Worm (Caenorhabditis elegans) whole organism, L4 larva: ENCODE results near the gene Y22D7AL.16.
A peak's percentile ranks its signal among the peaks of the same experiment; 100 is the strongest.

Experiments used
- D1046.2 ChIP-seq: fragments of 200-800 bp; sonication (Bioruptor generic); IDR thresholded peaks from 2 replicates; pipeline ENCODE4 v1.3.6; 2022; ENCODE audit warnings: missing genetic modification characterization, missing compliant biosample characterization
- F26F4.8 ChIP-seq: fragments of 200-800 bp; sonication (Bioruptor generic); conservative IDR thresholded peaks from 2 replicates; pipeline ENCODE4 v1.3.6; 2022; ENCODE audit warnings: missing genetic modification characterization, missing compliant biosample characterization
- F44E2.7 ChIP-seq: fragments of 200-800 bp; sonication (Bioruptor generic); IDR thresholded peaks from 2 replicates; pipeline ENCODE4 v2.1.2; 2022; ENCODE audit warnings: missing genetic modification characterization, missing compliant biosample characterization
- T26A8.4 ChIP-seq: fragments of 200-800 bp; sonication (Bioruptor generic); IDR thresholded peaks from 2 replicates; pipeline ENCODE4 v1.3.6; 2022; ENCODE audit warnings: missing genetic modification characterization, missing compliant biosample characterization
- Y48G9A.11 ChIP-seq: fragments of 200-800 bp; sonication (Bioruptor generic); IDR thresholded peaks from 2 replicates; pipeline ENCODE4 v1.3.6; 2022; ENCODE audit warnings: missing genetic modification reagents, missing genetic modification characterization, missing compliant biosample characterization
- ZK337.2 ChIP-seq: fragments of 200-800 bp; sonication (Bioruptor generic); IDR thresholded peaks from 2 replicates; pipeline ENCODE4 v1.3.6; 2022; ENCODE audit warnings: missing genetic modification reagents, missing genetic modification characterization, missing compliant biosample characterization
- aha-1 ChIP-seq: fragments of 150-350 bp; peaks from one replicate; lab custom pipeline; 2014; ENCODE audit warnings: missing biosample characterization, missing genetic modification characterization
- arid-1 ChIP-seq: fragments of 200-800 bp; sonication (Bioruptor generic); conservative IDR thresholded peaks from 2 replicates; pipeline ENCODE4 v1.3.6; 2022; ENCODE audit warnings: missing genetic modification reagents, missing genetic modification characterization, missing compliant biosample characterization
- ceh-44 ChIP-seq: fragments of 200-800 bp; sonication (Bioruptor generic); IDR thresholded peaks from 2 replicates; pipeline ENCODE4 v1.3.6; 2022; ENCODE audit warnings: missing genetic modification reagents, missing genetic modification characterization, missing compliant biosample characterization
- daf-8 ChIP-seq: fragments of 200-800 bp; sonication (Bioruptor generic); IDR thresholded peaks from 2 replicates; pipeline ENCODE4 v1.3.6; 2022; ENCODE audit warnings: missing genetic modification characterization, missing compliant biosample characterization
- dmd-6 ChIP-seq: fragments of 200-800 bp; sonication (Bioruptor generic); IDR thresholded peaks from 2 replicates; pipeline ENCODE4 v1.3.6; 2022; ENCODE audit warnings: missing genetic modification reagents, missing genetic modification characterization, missing compliant biosample characterization
- dmd-8 ChIP-seq: fragments of 200-800 bp; sonication (Bioruptor generic); IDR thresholded peaks from 2 replicates; pipeline ENCODE4 v1.3.6; 2022; ENCODE audit warnings: missing genetic modification characterization, missing compliant biosample characterization
- dpl-1 ChIP-seq: fragments of 150-350 bp; optimal IDR thresholded peaks from 2 replicates; lab custom pipeline; 2014; ENCODE audit warnings: missing biosample characterization, missing genetic modification reagents, missing genetic modification characterization
- egl-27 ChIP-seq: sonication (generic microtip); optimal IDR thresholded peaks from 3 replicates; lab custom pipeline; 2017; ENCODE audit warnings: missing biosample characterization, missing genetic modification reagents, missing genetic modification characterization
- egl-43 ChIP-seq: fragments of 200-800 bp; sonication (Bioruptor generic); IDR thresholded peaks from 2 replicates; pipeline ENCODE4 v1.3.6; 2022; ENCODE audit warnings: missing genetic modification reagents, missing genetic modification characterization, missing compliant biosample characterization
- fkh-10 ChIP-seq: fragments of 150-350 bp; optimal IDR thresholded peaks from 2 replicates; lab custom pipeline; 2014; ENCODE audit warnings: missing biosample characterization, missing genetic modification reagents, missing genetic modification characterization
- hif-1 ChIP-seq, 2 experiments: sonication (generic microtip); optimal IDR thresholded peaks; 2 replicates each; lab custom pipeline; 2016 to 2017; ENCODE audit warnings: missing compliant biosample characterization in 2 of 2, missing genetic modification characterization in 2 of 2, missing genetic modification reagents in 2 of 2, missing genotype in 2 of 2, mild to moderate bottlenecking in 1 of 2
- lim-7 ChIP-seq: fragments of 200-800 bp; sonication (Bioruptor generic); IDR thresholded peaks from 2 replicates; pipeline ENCODE4 v1.3.6; 2022; ENCODE audit warnings: missing genetic modification characterization, missing compliant biosample characterization
- lin-29 ChIP-seq: fragments of 200-800 bp; sonication (Bioruptor generic); IDR thresholded peaks from 2 replicates; pipeline ENCODE4 v1.3.6; 2022; ENCODE audit warnings: missing genetic modification reagents, missing genetic modification characterization, missing compliant biosample characterization
- lin-38 ChIP-seq: fragments of 200-800 bp; sonication (Bioruptor generic); IDR thresholded peaks from 2 replicates; pipeline ENCODE4 v1.3.6; 2022; ENCODE audit warnings: missing genetic modification reagents, missing genetic modification characterization, missing compliant biosample characterization
- madf-5 ChIP-seq, 2 experiments: fragments of 200-800 bp; sonication (Bioruptor generic); IDR thresholded peaks; 2 replicates each; pipeline ENCODE4 v1.3.6; 2022; ENCODE audit warnings: missing compliant biosample characterization in 2 of 2, missing genetic modification characterization in 2 of 2
- mdl-1 ChIP-seq, 2 experiments: fragments of 150-350 bp in 1 of 2; sonication (generic microtip) in 1 of 2; optimal IDR thresholded peaks; 2 replicates each; lab custom pipeline; 2014 to 2017; ENCODE audit warnings: missing biosample characterization in 2 of 2, missing genetic modification characterization in 2 of 2
- mes-2 ChIP-seq: sonication (generic microtip); optimal IDR thresholded peaks from 2 replicates; lab custom pipeline; 2016; ENCODE audit warnings: missing genotype, mild to moderate bottlenecking, missing genetic modification characterization, missing compliant biosample characterization; ENCODE audit not compliant: poor library complexity, severe bottlenecking
- nhr-111 ChIP-seq: fragments of 200-800 bp; sonication (Bioruptor generic); optimal IDR thresholded peaks from 2 replicates; lab custom pipeline; 2018; ENCODE audit warnings: mild to moderate bottlenecking, missing genetic modification characterization, missing compliant biosample characterization
- nhr-41 ChIP-seq: fragments of 200-800 bp; sonication (Bioruptor generic); IDR thresholded peaks from 2 replicates; pipeline ENCODE4 v1.3.6; 2022; ENCODE audit warnings: missing genetic modification reagents, missing genetic modification characterization, missing compliant biosample characterization
- pqm-1 ChIP-seq: sonication (generic microtip); optimal IDR thresholded peaks from 2 replicates; lab custom pipeline; 2017; ENCODE audit warnings: missing biosample characterization, missing genetic modification characterization
- set-16 ChIP-seq: fragments of 200-800 bp; sonication (Bioruptor generic); IDR thresholded peaks from 2 replicates; pipeline ENCODE4 v1.3.6; 2022; ENCODE audit warnings: missing genetic modification reagents, missing genetic modification characterization, missing compliant biosample characterization
- skn-1 ChIP-seq: fragments of 150-350 bp; optimal IDR thresholded peaks from 2 replicates; lab custom pipeline; 2014; ENCODE audit warnings: missing biosample characterization, missing genetic modification characterization
- snpc-1.2 ChIP-seq: fragments of 200-800 bp; sonication (Bioruptor generic); IDR thresholded peaks from 2 replicates; pipeline ENCODE4 v1.3.6; 2022; ENCODE audit warnings: missing genetic modification reagents, missing genetic modification characterization, missing compliant biosample characterization
- unc-62 ChIP-seq, 3 experiments: fragments of 150-350 bp in 1 of 3; sonication (generic microtip); optimal IDR thresholded peaks in 2 of 3; peaks in 1 of 3; 1 replicate in 1 of 3; 2 replicates in 2 of 3; lab custom pipeline; 2014 to 2017; ENCODE audit warnings: missing biosample characterization in 3 of 3, missing genetic modification characterization in 3 of 3, missing genetic modification reagents in 3 of 3, missing genotype in 1 of 3
- vab-7 ChIP-seq: fragments of 200-800 bp; sonication (Bioruptor generic); IDR thresholded peaks from 2 replicates; pipeline ENCODE4 v1.3.6; 2022; ENCODE audit warnings: missing genetic modification reagents, missing genetic modification characterization, missing compliant biosample characterization

Gene Y22D7AL.16

ce11 chrIII:1664761-1665266 lies at the start of gene Y22D7AL.16:
Gene Y22D7AL.16, minus strand, starts transcription at chrIII:1665216.
- no peak for TF ChIP-seq mes-2 (tag; lab: Kevin White, UChicago)
- peak; percentile 53; the same call in 1 of the 2 replicates for TF ChIP-seq vab-7 (GFP tag; lab: Robert Waterston, UW)
- TF ChIP-seq aha-1 (tag; lab: Kevin White, UChicago): no peak
- no peak for TF ChIP-seq skn-1 (tag; lab: Kevin White, UChicago)
- 0 out of 2 replicates have a peak, but pooled peaks have one; percentile 50 for TF ChIP-seq egl-43 (GFP tag; lab: Robert Waterston, UW)
- TF ChIP-seq daf-8 (GFP tag; lab: Robert Waterston, UW): no peak
- TF ChIP-seq ZK337.2 (GFP tag; lab: Robert Waterston, UW): no peak
- peak; percentile 86 for TF ChIP-seq set-16 (GFP tag; lab: Robert Waterston, UW)
- no peak for TF ChIP-seq fkh-10 (GFP tag; lab: Kevin White, UChicago)
- no peak for TF ChIP-seq egl-27 (tag; lab: Kevin White, UChicago)
- no peak for TF ChIP-seq nhr-111

- TF ChIP-seq unc-62 (GFP tag; optimal IDR thresholded peaks at IDR 0.05 in 1 of 2; lab: Kevin White, UChicago) (peak in 1 of 2 experiments; percentile 65), unc-62 (tag; optimal IDR thresholded peaks at IDR 0.05; lab: Kevin White, UChicago) (no peak), dpl-1 (GFP tag; lab: Kevin White, UChicago) (no peak)
- TF ChIP-seq, all 104 proteins: peak for 1
These were observed 49.1 kb upstream of the Y22D7AL.16 start for ce11 chrIII:1713991-1714611.

ce11 chrIII:1707218-1707617 lies 42.2 kb upstream of the Y22D7AL.16 start:
- TF ChIP-seq egl-43 (GFP tag; lab: Robert Waterston, UW): peak; percentile 83
- peak; percentile 44; the same call in 1 of the 2 replicates for TF ChIP-seq set-16 (GFP tag; lab: Robert Waterston, UW)
- TF ChIP-seq arid-1 (GFP tag; lab: Robert Waterston, UW): peak; percentile 16
- peak; percentile 8; the same call in 1 of the 2 replicates for TF ChIP-seq dmd-6 (GFP tag; lab: Robert Waterston, UW)
- peak; percentile 40; the same call in 1 of the 2 replicates for TF ChIP-seq nhr-41
- 0 out of 2 replicates have a peak, but pooled peaks have one; percentile 26 for TF ChIP-seq F44E2.7 (GFP tag; lab: Robert Waterston, UW)
- peak; percentile 76; the same call in 1 of the 2 replicates for TF ChIP-seq dmd-8 (GFP tag; lab: Robert Waterston, UW)
- peak; percentile 66; the same call in 1 of the 2 replicates for TF ChIP-seq snpc-1.2 (GFP tag; lab: Robert Waterston, UW)
- TF ChIP-seq ceh-44 (GFP tag; lab: Robert Waterston, UW): 0 out of 2 replicates have a peak, but pooled peaks have one; percentile 51
- TF ChIP-seq lim-7 (GFP tag; lab: Robert Waterston, UW): peak; percentile 58; the same call in 1 of the 2 replicates
- 0 out of 2 replicates have a peak, but pooled peaks have one; percentile 66 for TF ChIP-seq D1046.2 (GFP tag; lab: Robert Waterston, UW)
- TF ChIP-seq Y48G9A.11 (GFP tag; lab: Robert Waterston, UW): peak; percentile 53; the same call in 1 of the 2 replicates
- TF ChIP-seq madf-5 (GFP tag; IDR thresholded peaks at IDR 0.05; lab: Robert Waterston, UW): peak in 1 of 2 experiments; percentile 72; a peak in 1 of 4 replicates
- TF ChIP-seq lin-29: peak; percentile 40; the same call in 1 of the 2 replicates
- TF ChIP-seq lin-38: peak; percentile 67
- TF ChIP-seq T26A8.4 (GFP tag; lab: Robert Waterston, UW): 0 out of 2 replicates have a peak, but pooled peaks have one; percentile 22
- TF ChIP-seq F26F4.8 (GFP tag; lab: Robert Waterston, UW): 0 out of 2 replicates have a peak, but pooled peaks have one; percentile 61

- TF ChIP-seq pqm-1: peak; percentile 6
- no peak for TF ChIP-seq mdl-1 (tag; optimal IDR thresholded peaks at IDR 0.05; lab: Kevin White, UChicago)
- TF ChIP-seq hif-1 (tag; optimal IDR thresholded peaks at IDR 0.05; lab: Kevin White, UChicago): no peak
- TF ChIP-seq madf-5 (GFP tag; IDR thresholded peaks at IDR 0.05; lab: Robert Waterston, UW): no peak
- TF ChIP-seq, all 104 proteins: peak for 1
These were observed 40.8 kb upstream of the Y22D7AL.16 start, which contains the start of the genes fbxa-13 and Y22D7AR.2 for ce11 chrIII:1705799-1706198. Gene fbxa-13, minus strand, starts transcription at chrIII:1705899. Gene Y22D7AR.2, plus strand, starts transcription at chrIII:1705946.
